Fruit fly (Drosophila melanogaster): Measurements from ENCODE around the gene Gmap.

dm6 chrX:15501706-15502267 lies 15.1 kb downstream of the Gmap start:
- no peak for TF ChIP-seq spab (GFP tag; optimal IDR thresholded peaks at IDR 0.05)
- TF ChIP-seq Ets96B (tag; optimal IDR thresholded peaks at IDR 0.05) = no peak
- no peak for TF ChIP-seq Smox (GFP tag; optimal IDR thresholded peaks at IDR 0.05)
- no peak for TF ChIP-seq Hr38 (GFP tag; optimal IDR thresholded peaks at IDR 0.05)
- no peak for TF ChIP-seq Gug (GFP tag; IDR thresholded peaks at IDR 0.05)
